Worm (Caenorhabditis elegans): ENCODE results near the gene Y110A2AL.1.
A peak's percentile ranks its signal among the peaks of the same experiment; 100 is the strongest.

The Y110A2AL.1 gene

ce11 chrII:2894295-2894694, 19.4 kb downstream of the Y110A2AL.1 start, which contains the start of gene sqv-2:
Gene sqv-2 (minus strand): TSS chrII:2894395.
- TF ChIP-seq unc-86 (tag; optimal IDR thresholded peaks at IDR 0.05) (no peak), efl-1 (optimal IDR thresholded peaks at IDR 0.05) (no peak), efl-1 (GFP tag; optimal IDR thresholded peaks at IDR 0.05 in 1 of 2) (peak in 1 of 2 experiments; percentile 57), nhr-20 (tag; optimal IDR thresholded peaks at IDR 0.05) (no peak), nhr-84 (tag; optimal IDR thresholded peaks at IDR 0.05) (no peak)

DNA sequence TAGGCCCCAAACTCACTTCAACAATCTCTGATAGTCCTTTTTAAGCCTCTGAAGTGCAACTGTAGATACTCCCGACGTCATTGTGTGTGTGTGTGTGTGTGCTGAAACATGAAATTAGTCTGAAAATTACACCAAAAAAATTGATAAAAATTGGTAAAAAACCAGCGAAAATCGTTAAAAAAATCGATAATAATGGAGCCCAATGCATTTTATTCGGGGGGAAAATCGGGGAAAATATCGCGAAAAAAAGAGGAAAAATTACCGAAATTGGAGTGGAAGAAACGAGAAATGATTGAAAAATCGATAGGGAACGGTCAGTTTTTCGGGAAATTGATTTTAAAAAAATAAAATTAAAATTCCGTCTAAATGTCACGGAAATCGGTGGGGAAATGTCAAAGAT, 25.3 kb downstream of the Y110A2AL.1 start, which contains the start of gene ubc-26:
Gene ubc-26 (minus strand): TSS at position 101 of the 400 bp plus-strand sequence.
- TF ChIP-seq nhr-77 (tag; optimal IDR thresholded peaks at IDR 0.05) (no peak), dpl-1 (GFP tag; optimal IDR thresholded peaks at IDR 0.05) (no peak), lin-13 (GFP tag; optimal IDR thresholded peaks at IDR 0.05) (no peak), xbp-1 (tag; optimal IDR thresholded peaks at IDR 0.05) (no peak), lin-35 (GFP tag; optimal IDR thresholded peaks at IDR 0.05) (no peak), fkh-8 (tag; optimal IDR thresholded peaks at IDR 0.05) (no peak), lin-14 (GFP tag; optimal IDR thresholded peaks at IDR 0.05) (no peak), hpl-2 (GFP tag; optimal IDR thresholded peaks at IDR 0.05) (no peak), ztf-4 (tag; optimal IDR thresholded peaks at IDR 0.05) (no peak), zip-4 (GFP tag; optimal IDR thresholded peaks at IDR 0.05) (no peak), mep-1 (tag; optimal IDR thresholded peaks at IDR 0.05) (no peak)

DNA sequence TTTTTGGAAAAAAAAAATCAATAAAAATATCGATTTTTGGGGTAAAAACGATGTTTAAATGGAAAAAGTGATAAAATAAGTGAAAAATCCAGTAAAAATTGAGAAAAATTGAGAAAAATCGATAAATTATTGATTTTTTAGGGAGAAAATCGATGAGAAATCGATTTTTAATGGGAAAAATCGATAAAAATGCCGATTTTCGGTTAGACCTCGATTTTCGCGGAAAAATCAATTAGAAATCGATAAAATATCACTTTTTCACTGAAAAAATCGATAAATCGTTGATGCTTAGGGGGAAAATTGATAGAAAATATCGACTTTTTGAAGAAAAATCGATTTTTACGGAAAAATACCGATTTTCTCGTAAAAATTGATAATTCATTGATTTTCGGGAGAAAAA, 26.3 kb downstream of the Y110A2AL.1 start:
- no peak for TF ChIP-seq zag-1 (tag; optimal IDR thresholded peaks at IDR 0.05)
- TF ChIP-seq sox-4 (tag; optimal IDR thresholded peaks at IDR 0.05) = no peak
- no peak for TF ChIP-seq dpl-1 (GFP tag; optimal IDR thresholded peaks at IDR 0.05)
- TF ChIP-seq efl-3 (GFP tag; optimal IDR thresholded peaks at IDR 0.05) = no peak
- TF ChIP-seq lir-3 (tag; optimal IDR thresholded peaks at IDR 0.05; ENCODE audit: poor library complexity) = no peak
- TF ChIP-seq alr-1 (tag; optimal IDR thresholded peaks at IDR 0.05; ENCODE audit: borderline replicate concordance) = no peak
- TF ChIP-seq unc-62 (GFP tag; optimal IDR thresholded peaks at IDR 0.05) = no peak
- no peak for TF ChIP-seq C34B4.2 (tag; optimal IDR thresholded peaks at IDR 0.05)
- TF ChIP-seq hpl-2 (GFP tag; optimal IDR thresholded peaks at IDR 0.05) = no peak

DNA sequence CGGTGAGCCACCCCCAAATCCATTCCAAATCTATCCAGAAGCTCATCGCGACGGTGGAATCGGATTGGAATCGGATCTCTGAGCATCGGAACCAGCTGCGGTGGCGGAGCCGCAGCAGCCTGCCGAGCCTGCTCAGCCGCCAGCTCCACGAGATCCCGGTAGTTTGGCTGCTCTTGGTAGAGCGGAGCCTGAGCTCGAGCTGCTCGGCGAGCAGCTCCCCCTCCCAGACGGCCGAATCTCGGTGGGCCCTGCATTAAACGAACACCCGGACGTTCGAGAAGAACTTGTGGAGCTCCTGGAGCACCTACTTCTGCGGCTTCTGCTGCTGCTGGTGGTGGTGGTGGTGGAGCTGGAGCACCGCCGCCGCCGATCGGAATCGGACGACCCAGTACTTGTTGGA, 28.8 kb downstream of the Y110A2AL.1 start:
- no peak for TF ChIP-seq ztf-4 (tag; optimal IDR thresholded peaks at IDR 0.05)
- peak; percentile 81 for TF ChIP-seq ceh-8 (GFP tag; optimal IDR thresholded peaks at IDR 0.05)
- TF ChIP-seq grh-1 (GFP tag; IDR thresholded peaks at IDR 0.05) = no peak
- no peak for TF ChIP-seq unc-62 (GFP tag; optimal IDR thresholded peaks at IDR 0.05)
- no peak for TF ChIP-seq efl-1 (optimal IDR thresholded peaks at IDR 0.05)
- TF ChIP-seq efl-1 (GFP tag; optimal IDR thresholded peaks at IDR 0.05 in 1 of 2) = no peak

ce11 chrII:2913505-2913904, 38.6 kb downstream of the Y110A2AL.1 start, which contains the start of gene ubc-15:
Gene ubc-15 (minus strand): TSS chrII:2913605.
- TF ChIP-seq nhr-77 (tag; optimal IDR thresholded peaks at IDR 0.05) (no peak), zag-1 (tag; optimal IDR thresholded peaks at IDR 0.05) (no peak), ceh-90 (tag; optimal IDR thresholded peaks at IDR 0.05) (no peak), ama-1 (optimal IDR thresholded peaks at IDR 0.05) (no peak), lin-15B (tag; optimal IDR thresholded peaks at IDR 0.05) (no peak), elt-3 (tag; optimal IDR thresholded peaks at IDR 0.05) (no peak), ztf-4 (tag; optimal IDR thresholded peaks at IDR 0.05) (no peak), nhr-12 (tag; optimal IDR thresholded peaks at IDR 0.05) (no peak), lin-35 (GFP tag; optimal IDR thresholded peaks at IDR 0.05) (no peak), lin-13 (GFP tag; optimal IDR thresholded peaks at IDR 0.05) (no peak), snu-23 (GFP tag; optimal IDR thresholded peaks at IDR 0.05) (no peak), lsy-2 (tag; optimal IDR thresholded peaks at IDR 0.05) (no peak), unc-98 (GFP tag; IDR thresholded peaks at IDR 0.05) (no peak), ces-1 (GFP tag; optimal IDR thresholded peaks at IDR 0.05) (no peak), egl-13 (tag; optimal IDR thresholded peaks at IDR 0.05) (no peak), nhr-28 (tag; optimal IDR thresholded peaks at IDR 0.05) (no peak), ceh-82 (tag; optimal IDR thresholded peaks at IDR 0.05) (no peak)
